Worm (Caenorhabditis elegans) whole organism, L1 larva: ENCODE measurements around the gene R05A10.8.

Source experiments
- Y116A8C.19 ChIP-seq: sonication (generic microtip); optimal IDR thresholded peaks from 2 replicates; lab custom pipeline; 2016; ENCODE audit warnings: missing compliant biosample characterization, missing genetic modification characterization, borderline replicate concordance
- aha-1 ChIP-seq: fragments of 150-350 bp; optimal IDR thresholded peaks from 2 replicates; lab custom pipeline; 2014; ENCODE audit warnings: missing biosample characterization, missing genetic modification characterization
- alr-1 ChIP-seq: fragments of 200-800 bp; sonication (Bioruptor generic); optimal IDR thresholded peaks from 2 replicates; lab custom pipeline; 2018; ENCODE audit warnings: borderline replicate concordance, mild to moderate bottlenecking, missing genetic modification characterization, missing compliant biosample characterization
- blmp-1 ChIP-seq: fragments of 150-350 bp; optimal IDR thresholded peaks from 2 replicates; lab custom pipeline; 2014; ENCODE audit warnings: missing biosample characterization, missing genetic modification characterization
- ceh-8 ChIP-seq: fragments of 200-800 bp; sonication (Bioruptor generic); optimal IDR thresholded peaks from 2 replicates; lab custom pipeline; 2018; ENCODE audit warnings: mild to moderate bottlenecking, missing genetic modification characterization, moderate library complexity, missing compliant biosample characterization
- dpl-1 ChIP-seq, 3 experiments: fragments of 150-350 bp in 2 of 3; sonication (generic microtip) in 1 of 3; optimal IDR thresholded peaks; 2 replicates each; lab custom pipeline; 2014 to 2017; ENCODE audit warnings: missing biosample characterization in 3 of 3, missing genetic modification characterization in 3 of 3, missing genetic modification reagents in 3 of 3
- efl-1 ChIP-seq, 4 experiments: fragments of 150-350 bp; optimal IDR thresholded peaks in 3 of 4; peaks in 1 of 4; 1 replicate in 1 of 4; 2 replicates in 3 of 4; lab custom pipeline; 2014; ENCODE audit warnings: missing biosample characterization in 2 of 4, missing genetic modification characterization in 2 of 4, missing genetic modification reagents in 2 of 4
- elt-2 ChIP-seq: sonication (generic microtip); optimal IDR thresholded peaks from 2 replicates; lab custom pipeline; 2016; ENCODE audit warnings: missing genetic modification characterization, mild to moderate bottlenecking, inconsistent platforms, missing compliant biosample characterization, missing genetic modification reagents
- elt-3 ChIP-seq, 6 experiments: fragments of 150-350 bp in 1 of 6; sonication (generic microtip); optimal IDR thresholded peaks; 2 replicates each; lab custom pipeline; 2017 to 2018; ENCODE audit warnings: missing biosample characterization in 6 of 6, missing genetic modification characterization in 6 of 6, inconsistent platforms in 1 of 6
- fkh-8 ChIP-seq: sonication (generic microtip); optimal IDR thresholded peaks from 2 replicates; lab custom pipeline; 2016; ENCODE audit warnings: mild to moderate bottlenecking, missing genetic modification characterization, missing compliant biosample characterization
- fos-1 ChIP-seq: fragments of 150-350 bp; optimal IDR thresholded peaks from 2 replicates; lab custom pipeline; 2014; ENCODE audit warnings: missing biosample characterization, missing genetic modification characterization
- grh-1 ChIP-seq: fragments of 200-800 bp; sonication (Bioruptor generic); IDR thresholded peaks from 2 replicates; pipeline ENCODE4 v1.3.6; 2022; ENCODE audit warnings: missing genetic modification reagents, missing genetic modification characterization, missing compliant biosample characterization
- hpl-2 ChIP-seq: fragments of 150-350 bp; optimal IDR thresholded peaks from 2 replicates; lab custom pipeline; 2014; ENCODE audit warnings: missing biosample characterization, missing genetic modification reagents, missing genetic modification characterization
- isw-1 ChIP-seq: fragments of 200-800 bp; sonication (Bioruptor generic); IDR thresholded peaks from 2 replicates; pipeline ENCODE4 v1.3.6; 2022; ENCODE audit warnings: missing genetic modification characterization, missing compliant biosample characterization
- lin-14 ChIP-seq: fragments of 200-800 bp; sonication (Bioruptor generic); optimal IDR thresholded peaks from 2 replicates; lab custom pipeline; 2018; ENCODE audit warnings: mild to moderate bottlenecking, missing genetic modification characterization, moderate library complexity, missing compliant biosample characterization
- lin-15B ChIP-seq: fragments of 150-350 bp; sonication (generic microtip); optimal IDR thresholded peaks from 3 replicates; lab custom pipeline; 2014; ENCODE audit warnings: missing biosample characterization, missing genetic modification characterization
- lsy-2 ChIP-seq, 2 experiments: fragments of 150-350 bp; optimal IDR thresholded peaks; 2 replicates each; lab custom pipeline; 2014; ENCODE audit warnings: missing biosample characterization in 2 of 2, missing genetic modification characterization in 2 of 2
- mef-2 ChIP-seq: fragments of 150-350 bp; optimal IDR thresholded peaks from 2 replicates; lab custom pipeline; 2014; ENCODE audit warnings: missing biosample characterization, missing genetic modification characterization
- mep-1 ChIP-seq: fragments of 150-350 bp; optimal IDR thresholded peaks from 2 replicates; lab custom pipeline; 2014; ENCODE audit warnings: missing biosample characterization, missing genetic modification characterization
- nhr-84 ChIP-seq: sonication (generic microtip); optimal IDR thresholded peaks from 2 replicates; lab custom pipeline; 2017; ENCODE audit warnings: missing biosample characterization, missing genetic modification characterization
- rnt-1 ChIP-seq: sonication (generic microtip); optimal IDR thresholded peaks from 2 replicates; lab custom pipeline; 2016; ENCODE audit warnings: mild to moderate bottlenecking, missing genetic modification characterization, moderate library complexity, missing compliant biosample characterization
- skn-1 ChIP-seq: fragments of 150-350 bp; optimal IDR thresholded peaks from 2 replicates; lab custom pipeline; 2014; ENCODE audit warnings: missing biosample characterization, missing genetic modification characterization
- unc-30 ChIP-seq: sonication (generic microtip); optimal IDR thresholded peaks from 2 replicates; lab custom pipeline; 2017; ENCODE audit warnings: missing biosample characterization, missing genetic modification characterization
- xbp-1 ChIP-seq: sonication (generic microtip); optimal IDR thresholded peaks from 2 replicates; lab custom pipeline; 2016; ENCODE audit warnings: missing genetic modification characterization, missing compliant biosample characterization
- ztf-11 ChIP-seq, 2 experiments: sonication (generic microtip); optimal IDR thresholded peaks; 2 replicates each; lab custom pipeline; 2016 to 2017; ENCODE audit warnings: missing genetic modification characterization in 2 of 2, missing biosample characterization in 1 of 2, missing compliant biosample characterization in 1 of 2
- ztf-4 ChIP-seq: fragments of 150-350 bp; optimal IDR thresholded peaks from 2 replicates; lab custom pipeline; 2014; ENCODE audit warnings: missing biosample characterization, missing genetic modification characterization

Gene R05A10.8

DNA sequence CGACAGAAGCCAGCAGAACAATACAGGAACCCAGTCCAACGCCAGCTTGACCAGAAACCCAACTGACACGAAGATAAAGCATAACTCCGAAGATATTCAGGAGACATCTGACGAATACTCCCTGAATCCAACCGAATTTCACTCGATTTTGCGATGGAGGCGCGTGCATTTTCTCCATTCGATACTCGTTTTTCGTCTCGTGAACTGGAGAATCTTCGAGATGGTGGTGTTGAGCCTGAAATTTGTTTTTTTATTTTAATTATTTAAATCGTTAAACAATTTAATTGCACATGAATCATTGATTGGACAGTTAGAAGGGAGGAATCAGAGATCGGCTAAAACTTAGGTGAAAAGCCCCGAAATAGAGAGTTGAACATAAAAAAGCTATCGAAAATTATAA lies 43.6 kb downstream of the R05A10.8 start:
- no peak for TF ChIP-seq unc-30 (tag; lab: Kevin White, UChicago)
- TF ChIP-seq mep-1 (tag; lab: Kevin White, UChicago) = no peak
- TF ChIP-seq fkh-8 = no peak
- no peak for TF ChIP-seq aha-1 (tag; lab: Kevin White, UChicago)
- no peak for TF ChIP-seq hpl-2
- no peak for TF ChIP-seq ceh-8 (GFP tag; lab: Kevin White, UChicago)
- TF ChIP-seq alr-1 (tag; lab: Kevin White, UChicago) = no peak
- no peak for TF ChIP-seq xbp-1 (tag; lab: Kevin White, UChicago)
- no peak for TF ChIP-seq grh-1 (GFP tag; lab: Robert Waterston, UW)
- no peak for TF ChIP-seq lin-14 (GFP tag; lab: Kevin White, UChicago)
- TF ChIP-seq, all 84 proteins: peak for 0

DNA sequence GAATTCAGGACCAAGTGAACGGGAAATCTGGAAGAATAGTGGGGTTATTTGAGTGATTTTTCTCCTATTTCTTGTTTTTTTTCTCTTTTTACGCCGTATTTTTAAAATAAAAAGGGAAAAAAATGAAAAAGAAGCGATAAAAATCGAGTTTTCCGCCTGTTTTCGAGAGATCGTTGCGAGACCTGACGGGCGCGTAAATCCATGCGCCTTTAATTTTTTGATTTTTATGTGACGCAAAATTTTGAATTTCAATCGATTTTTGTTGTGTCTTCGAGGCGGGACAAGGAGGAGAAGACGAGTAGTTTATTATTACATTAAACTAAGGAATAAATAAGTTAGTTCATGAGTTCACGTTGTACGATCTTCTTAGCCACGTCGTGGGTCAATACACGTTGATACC lies 44.4 kb downstream of the R05A10.8 start:
- TF ChIP-seq lin-15B (tag; lab: Kevin White, UChicago) (no peak), dpl-1 (GFP tag; optimal IDR thresholded peaks at IDR 0.05; lab: Kevin White, UChicago) (peak in 1 of 3 experiments; percentile 33), efl-1 (optimal IDR thresholded peaks at IDR 0.05; lab: Kevin White, UChicago) (peak; percentile 10 to 69), efl-1 (GFP tag; optimal IDR thresholded peaks at IDR 0.05 in 1 of 2; lab: Kevin White, UChicago) (peak in 1 of 2 experiments; percentile 55)

ce11 chrIV:14107647-14108046 lies 50.3 kb downstream of the R05A10.8 start:
- TF ChIP-seq isw-1 (GFP tag; lab: Robert Waterston, UW) = no peak
- TF ChIP-seq blmp-1 = no peak
- no peak for TF ChIP-seq ztf-11 (tag; optimal IDR thresholded peaks at IDR 0.05; lab: Kevin White, UChicago)
- no peak for TF ChIP-seq Y116A8C.19 (tag; lab: Kevin White, UChicago)
- no peak for TF ChIP-seq rnt-1 (tag; lab: Kevin White, UChicago)
- TF ChIP-seq elt-2 (tag; lab: Kevin White, UChicago) = no peak
- TF ChIP-seq lsy-2 (tag; optimal IDR thresholded peaks at IDR 0.05; lab: Kevin White, UChicago) = no peak
- TF ChIP-seq elt-3 (tag; optimal IDR thresholded peaks at IDR 0.05; lab: Kevin White, UChicago) = no peak
- no peak for TF ChIP-seq mef-2 (tag; lab: Kevin White, UChicago)
- no peak for TF ChIP-seq skn-1

DNA sequence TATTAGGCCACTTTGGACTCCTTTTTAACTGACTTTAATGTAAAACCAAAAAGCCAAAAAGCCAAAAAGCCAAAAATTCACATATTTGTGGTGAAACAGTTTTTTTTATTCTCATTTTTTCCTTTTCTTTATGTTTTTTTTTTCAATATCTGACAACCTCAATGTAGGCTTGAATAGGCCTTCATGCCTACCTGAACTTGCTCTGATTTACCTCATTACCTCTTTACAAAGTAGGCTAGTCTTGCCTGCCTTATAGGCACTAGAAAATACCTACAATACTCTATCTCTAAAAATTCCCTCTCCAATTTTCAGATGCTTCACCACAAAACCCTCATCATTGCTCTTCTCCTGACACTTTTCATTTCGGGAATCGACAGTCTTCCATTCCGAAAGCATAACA lies 51.7 kb downstream of the R05A10.8 start, which contains the start of gene ins-34:
Gene ins-34 (plus strand): TSS at position 301 of the 400 bp plus-strand sequence.
- TF ChIP-seq fos-1 = no peak
- no peak for TF ChIP-seq hpl-2
- TF ChIP-seq ztf-4 = no peak
- TF ChIP-seq grh-1 (GFP tag; lab: Robert Waterston, UW) = no peak
- TF ChIP-seq nhr-84 = no peak
